Fruit fly (Drosophila melanogaster) S2 (cell line): ENCODE results near the gene VhaM9.7-c.

Source experiments
- CG8478 ChIP-seq: fragments of >200 bp; optimal IDR thresholded peaks from 2 replicates; lab custom pipeline; 2018
- CTCF ChIP-seq, 2 experiments: fragments of >200 bp; optimal IDR thresholded peaks; 2 replicates each; lab custom pipeline; 2018

DNA sequence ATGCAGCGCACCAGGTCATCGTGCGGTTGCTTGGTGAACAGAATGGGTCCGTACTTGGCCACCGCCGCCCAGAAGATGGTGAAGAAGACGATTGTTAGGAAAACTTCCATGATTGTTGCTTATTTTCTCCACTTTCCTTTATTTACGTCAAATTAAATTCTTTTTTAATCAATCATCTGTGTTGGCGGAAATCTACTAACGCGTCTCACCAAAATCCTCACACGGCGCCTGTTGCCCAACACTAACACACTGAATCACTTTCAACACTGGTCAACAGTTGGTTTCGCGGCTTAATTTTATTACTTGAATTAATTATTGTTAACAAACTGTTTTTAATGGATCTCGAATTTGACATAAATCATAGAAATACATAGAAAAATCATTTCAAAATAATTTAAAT is at the start of gene VhaM9.7-c:
- no peak for TF ChIP-seq CG8478
- no peak for TF ChIP-seq CTCF (optimal IDR thresholded peaks at IDR 0.05; lab: Kevin White, UChicago)
